Worm (Caenorhabditis elegans): ENCODE measurements around the gene cdk-1.

DNA sequence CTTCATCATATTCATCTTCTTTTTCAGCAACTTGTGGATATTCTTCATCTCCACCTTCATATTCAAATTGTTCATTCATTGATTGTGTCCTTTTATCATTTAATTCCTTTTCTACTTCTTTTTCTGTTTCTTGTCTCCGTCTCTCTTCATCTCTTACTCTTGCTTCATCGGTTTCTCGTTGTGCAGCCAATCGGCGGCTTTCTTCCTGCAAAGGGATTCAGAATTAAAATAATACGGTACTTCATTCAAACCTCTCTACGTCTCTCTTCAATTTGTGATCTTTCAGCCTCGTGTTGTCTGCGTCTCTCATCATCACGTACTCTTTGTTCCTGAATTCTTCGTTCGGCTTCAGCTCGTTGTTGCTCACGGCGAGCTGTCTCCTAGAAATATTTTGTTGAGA, 6.6 kb upstream of the cdk-1 start:
- TF ChIP-seq pha-4 (tag; optimal IDR thresholded peaks at IDR 0.05) = no peak
- TF ChIP-seq nfya-1 (tag; optimal IDR thresholded peaks at IDR 0.05; ENCODE audit: insufficient read depth) = peak; percentile 87
- TF ChIP-seq ztf-11 (tag; optimal IDR thresholded peaks at IDR 0.05) = no peak
- no peak for TF ChIP-seq unc-62 (GFP tag; optimal IDR thresholded peaks at IDR 0.05)
- TF ChIP-seq lin-39 (tag; optimal IDR thresholded peaks at IDR 0.05) = no peak
- no peak for TF ChIP-seq nhr-25 (tag; optimal IDR thresholded peaks at IDR 0.05)
- TF ChIP-seq fos-1 (tag; optimal IDR thresholded peaks at IDR 0.05) = no peak
